Fruit fly (Drosophila melanogaster) Kc167 (cell line): Measurements from ENCODE around the gene Nsf2.

Source experiments
- Sin3A ChIP-seq: fragments of >200 bp; optimal IDR thresholded peaks from 2 replicates; lab custom pipeline; 2018; ENCODE audit warnings: missing external identifiers
- h ChIP-seq: fragments of >200 bp; optimal IDR thresholded peaks from 3 replicates; lab custom pipeline; 2018; ENCODE audit warnings: missing external identifiers
- insv ChIP-seq: fragments of >200 bp; optimal IDR thresholded peaks from 3 replicates; lab custom pipeline; 2018; ENCODE audit warnings: missing external identifiers
- psq ChIP-seq: fragments of >200 bp; optimal IDR thresholded peaks from 2 replicates; lab custom pipeline; 2017; ENCODE audit warnings: missing external identifiers
- ttk ChIP-seq: sonication (Bioruptor generic); optimal IDR thresholded peaks from 2 replicates; lab custom pipeline; 2017; ENCODE audit warnings: missing external identifiers

DNA sequence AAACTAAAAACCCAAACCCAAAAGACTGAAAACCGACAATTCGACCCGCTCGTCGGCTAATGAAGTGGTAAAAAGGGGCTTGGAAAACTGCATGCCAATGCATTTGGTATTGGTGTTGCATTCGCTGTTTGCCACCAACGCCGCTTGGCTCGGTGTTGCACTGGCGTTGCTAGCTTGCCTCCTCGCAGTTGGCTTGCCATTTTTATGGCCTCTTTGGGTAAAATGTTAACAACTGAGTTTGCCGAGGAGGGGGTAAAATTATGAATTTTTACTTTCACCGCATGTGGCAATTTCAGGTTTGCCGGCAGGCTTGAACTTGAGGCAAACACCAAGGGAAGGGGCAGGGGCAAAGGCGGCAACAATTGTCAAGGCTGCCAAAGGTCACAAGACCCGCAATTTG, 49.1 kb downstream of the Nsf2 start:
- TF ChIP-seq Sin3A (lab: Kevin White, UChicago) (no peak), h (lab: Kevin White, UChicago) (no peak), psq (lab: Kevin White, UChicago) (no peak), ttk (lab: Kevin White, UChicago) (no peak), insv (lab: Kevin White, UChicago) (no peak)
